Fruit fly (Drosophila melanogaster): Measurements from ENCODE around the gene mthl10.

Gene mthl10

dm6 chr3L:385095-385494 is 42.4 kb upstream of the mthl10 start:
- TF ChIP-seq br (GFP tag; optimal IDR thresholded peaks at IDR 0.05) (peak; percentile 11), pan (optimal IDR thresholded peaks at IDR 0.05) (no peak), h (GFP tag; optimal IDR thresholded peaks at IDR 0.05) (peak; percentile 4), ey (GFP tag; optimal IDR thresholded peaks at IDR 0.05) (no peak), foxo (GFP tag; optimal IDR thresholded peaks at IDR 0.05) (peak in 1 of 2 experiments; percentile 16), rgr (GFP tag; optimal IDR thresholded peaks at IDR 0.05) (peak; percentile 3), Hnf4 (GFP tag; optimal IDR thresholded peaks at IDR 0.05) (no peak), OdsH (GFP tag; optimal IDR thresholded peaks at IDR 0.05) (peak; percentile 3)

- TF ChIP-seq psq (GFP tag; optimal IDR thresholded peaks at IDR 0.05) (peak; percentile 37), CrebA (GFP tag; optimal IDR thresholded peaks at IDR 0.05; ENCODE audit: borderline replicate concordance) (no peak), GATAd (GFP tag; optimal IDR thresholded peaks at IDR 0.05) (no peak), Hnf4 (GFP tag; optimal IDR thresholded peaks at IDR 0.05) (peak; percentile 27)
These were observed 38.3 kb upstream of the mthl10 start for dm6 chr3L:380886-381546.

- TF ChIP-seq rgr (GFP tag; optimal IDR thresholded peaks at IDR 0.05), result no peak
- TF ChIP-seq Mio (GFP tag; optimal IDR thresholded peaks at IDR 0.05), result no peak
- TF ChIP-seq tai (GFP tag; optimal IDR thresholded peaks at IDR 0.05), result no peak
- TF ChIP-seq jim (GFP tag; optimal IDR thresholded peaks at IDR 0.05), result no peak
- no peak for TF ChIP-seq N (GFP tag; optimal IDR thresholded peaks at IDR 0.05)
- no peak for TF ChIP-seq Jra (GFP tag; optimal IDR thresholded peaks at IDR 0.05)
- TF ChIP-seq Hr78 (GFP tag; optimal IDR thresholded peaks at IDR 0.05), result no peak
- no peak for TF ChIP-seq sv (GFP tag; optimal IDR thresholded peaks at IDR 0.05)
- TF ChIP-seq usp (GFP tag; optimal IDR thresholded peaks at IDR 0.05), result no peak
- TF ChIP-seq dl (GFP tag; optimal IDR thresholded peaks at IDR 0.05; ENCODE audit: insufficient read depth in 1 of 2, partially characterized antibody in 2 of 2), result no peak
- TF ChIP-seq ey (GFP tag; optimal IDR thresholded peaks at IDR 0.05), result no peak
These were observed 36.2 kb upstream of the mthl10 start for dm6 chr3L:378906-379305.

- TF ChIP-seq Hr78 (GFP tag; optimal IDR thresholded peaks at IDR 0.05), result no peak
- TF ChIP-seq pan (optimal IDR thresholded peaks at IDR 0.05), result no peak
- TF ChIP-seq br (GFP tag; optimal IDR thresholded peaks at IDR 0.05), result no peak
- TF ChIP-seq Vsx2 (GFP tag; optimal IDR thresholded peaks at IDR 0.05; ENCODE audit: partially characterized antibody), result peak; percentile 55
- no peak for TF ChIP-seq CG32264 (GFP tag; optimal IDR thresholded peaks at IDR 0.05)
- TF ChIP-seq Myc (optimal IDR thresholded peaks at IDR 0.05), result no peak
- TF ChIP-seq dmrt93B (GFP tag; optimal IDR thresholded peaks at IDR 0.05), result no peak
- peak in 1 of 2 experiments; percentile 44 for TF ChIP-seq dl (GFP tag; optimal IDR thresholded peaks at IDR 0.05; ENCODE audit: insufficient read depth in 1 of 2, partially characterized antibody in 2 of 2)
- peak; percentile 51 for TF ChIP-seq Dif (GFP tag; optimal IDR thresholded peaks at IDR 0.05; ENCODE audit: partially characterized antibody)
- TF ChIP-seq brk (GFP tag; optimal IDR thresholded peaks at IDR 0.05), result no peak
- no peak for TF ChIP-seq fru (GFP tag; optimal IDR thresholded peaks at IDR 0.05)
- TF ChIP-seq HLH106 (tag; optimal IDR thresholded peaks at IDR 0.05), result no peak
- TF ChIP-seq Hr83 (GFP tag; optimal IDR thresholded peaks at IDR 0.05; ENCODE audit: poor library complexity, severe bottlenecking), result no peak
- TF ChIP-seq dsf (GFP tag; optimal IDR thresholded peaks at IDR 0.05; ENCODE audit: borderline replicate concordance), result no peak
- no peak for TF ChIP-seq foxo (GFP tag; optimal IDR thresholded peaks at IDR 0.05)
- no peak for TF ChIP-seq Mio (GFP tag; optimal IDR thresholded peaks at IDR 0.05)
- TF ChIP-seq Abd-B (GFP tag; optimal IDR thresholded peaks at IDR 0.05), result no peak
These were observed 35.3 kb upstream of the mthl10 start for dm6 chr3L:378072-378423.

- TF ChIP-seq ey (GFP tag; optimal IDR thresholded peaks at IDR 0.05) (peak; percentile 43), br (GFP tag; optimal IDR thresholded peaks at IDR 0.05) (peak; percentile 46), usp (GFP tag; optimal IDR thresholded peaks at IDR 0.05) (no peak), CrebA (GFP tag; optimal IDR thresholded peaks at IDR 0.05; ENCODE audit: borderline replicate concordance) (no peak), Jra (GFP tag; optimal IDR thresholded peaks at IDR 0.05) (no peak), HLH106 (tag; optimal IDR thresholded peaks at IDR 0.05) (peak; percentile 85), foxo (GFP tag; optimal IDR thresholded peaks at IDR 0.05) (peak in 1 of 2 experiments; percentile 78), CG9705 (GFP tag; optimal IDR thresholded peaks at IDR 0.05) (peak; percentile 49), sv (GFP tag; optimal IDR thresholded peaks at IDR 0.05) (peak; percentile 70), h (GFP tag; optimal IDR thresholded peaks at IDR 0.05) (peak; percentile 54), dsf (GFP tag; optimal IDR thresholded peaks at IDR 0.05; ENCODE audit: borderline replicate concordance) (no peak), Dfd (GFP tag; optimal IDR thresholded peaks at IDR 0.05) (no peak), Sp1 (GFP tag; optimal IDR thresholded peaks at IDR 0.05) (peak; percentile 84), brk (GFP tag; optimal IDR thresholded peaks at IDR 0.05) (peak; percentile 74), GATAd (GFP tag; optimal IDR thresholded peaks at IDR 0.05) (no peak), Hr78 (GFP tag; optimal IDR thresholded peaks at IDR 0.05) (no peak), lola (GFP tag; optimal IDR thresholded peaks at IDR 0.05) (no peak), fru (GFP tag; optimal IDR thresholded peaks at IDR 0.05) (peak; percentile 73), OdsH (GFP tag; optimal IDR thresholded peaks at IDR 0.05) (peak; percentile 74), psq (GFP tag; optimal IDR thresholded peaks at IDR 0.05) (peak; percentile 69), rgr (GFP tag; optimal IDR thresholded peaks at IDR 0.05) (peak; percentile 69), dmrt93B (GFP tag; optimal IDR thresholded peaks at IDR 0.05) (peak; percentile 63), Dif (GFP tag; optimal IDR thresholded peaks at IDR 0.05; ENCODE audit: partially characterized antibody) (no peak), pan (optimal IDR thresholded peaks at IDR 0.05) (no peak), Vsx2 (GFP tag; optimal IDR thresholded peaks at IDR 0.05; ENCODE audit: partially characterized antibody) (no peak)
These were observed 34.7 kb upstream of the mthl10 start for dm6 chr3L:377222-378071.

Data from whole organism, wandering third instar larva.